Worm (Caenorhabditis elegans): ENCODE measurements around the gene srg-16.

The srg-16 gene

ce11 chrII:12473406-12473805 is 6.5 kb downstream of the srg-16 start, which contains the start of gene srg-17:
Gene srg-17 (plus strand): TSS chrII:12473706.
- TF ChIP-seq F23B12.7 (tag; optimal IDR thresholded peaks at IDR 0.05; ENCODE audit: insufficient read depth) (no peak), lsy-27 (tag; optimal IDR thresholded peaks at IDR 0.05; ENCODE audit: borderline replicate concordance, insufficient read depth) (no peak), dpff-1 (tag; optimal IDR thresholded peaks at IDR 0.05) (no peak), let-607 (tag; optimal IDR thresholded peaks at IDR 0.05) (no peak), nfyb-1 (GFP tag; IDR thresholded peaks at IDR 0.05) (no peak), ztf-28 (GFP tag; IDR thresholded peaks at IDR 0.05) (no peak), ztf-18 (tag; optimal IDR thresholded peaks at IDR 0.05) (no peak), ama-1 (optimal IDR thresholded peaks at IDR 0.05) (no peak), ama-1 (GFP tag; optimal IDR thresholded peaks at IDR 0.05) (no peak)

- TF ChIP-seq hlh-26 (GFP tag; conservative IDR thresholded peaks at IDR 0.05): no peak
- TF ChIP-seq lin-54 (GFP tag; optimal IDR thresholded peaks at IDR 0.05): no peak
- no peak for TF ChIP-seq F23B12.7 (tag; optimal IDR thresholded peaks at IDR 0.05; ENCODE audit: insufficient read depth)
- TF ChIP-seq F49E8.2 (tag; optimal IDR thresholded peaks at IDR 0.05; ENCODE audit: insufficient read depth): no peak
- TF ChIP-seq hsf-1 (GFP tag; IDR thresholded peaks at IDR 0.05): no peak
- TF ChIP-seq bed-2 (GFP tag; IDR thresholded peaks at IDR 0.05): no peak
Observed at ce11 chrII:12480811-12481210, 13.9 kb downstream of the srg-16 start, which contains the start of gene arrd-9. Gene arrd-9 (minus strand): TSS chrII:12480911.

- TF ChIP-seq bed-2 (GFP tag; IDR thresholded peaks at IDR 0.05) (no peak), ama-1 (optimal IDR thresholded peaks at IDR 0.05) (no peak), ama-1 (GFP tag; optimal IDR thresholded peaks at IDR 0.05) (no peak), ztf-18 (tag; optimal IDR thresholded peaks at IDR 0.05) (no peak), tbx-9 (tag; optimal IDR thresholded peaks at IDR 0.05; ENCODE audit: borderline replicate concordance) (no peak), egrh-3 (GFP tag; IDR thresholded peaks at IDR 0.05) (no peak), F57C9.4 (tag; optimal IDR thresholded peaks at IDR 0.05) (no peak), dox-1 (GFP tag; IDR thresholded peaks at IDR 0.05) (no peak), F52B5.7 (tag; optimal IDR thresholded peaks at IDR 0.05) (no peak), hrde-1 (tag; optimal IDR thresholded peaks at IDR 0.05; ENCODE audit: borderline replicate concordance) (no peak), unc-130 (GFP tag; optimal IDR thresholded peaks at IDR 0.05) (no peak), tbp1 (GFP tag; optimal IDR thresholded peaks at IDR 0.05) (no peak), ets-4 (GFP tag; optimal IDR thresholded peaks at IDR 0.05) (no peak), lag-1 (GFP tag; IDR thresholded peaks at IDR 0.05) (no peak), rec-8 (tag; optimal IDR thresholded peaks at IDR 0.05) (no peak), F22D6.2 (tag; optimal IDR thresholded peaks at IDR 0.05) (no peak), Y56A3A.18 (GFP tag; IDR thresholded peaks at IDR 0.05) (no peak), sdz-38 (tag; optimal IDR thresholded peaks at IDR 0.05) (no peak), B0336.3 (GFP tag; IDR thresholded peaks at IDR 0.05) (no peak), die-1 (tag; optimal IDR thresholded peaks at IDR 0.05) (no peak)
Observed at ce11 chrII:12481645-12482044, 14.7 kb downstream of the srg-16 start.

- TF ChIP-seq atf-7 (tag; optimal IDR thresholded peaks at IDR 0.05) (no peak), F23B12.7 (tag; optimal IDR thresholded peaks at IDR 0.05; ENCODE audit: insufficient read depth) (no peak), ceh-58 (GFP tag; IDR thresholded peaks at IDR 0.05) (no peak)
Observed at ce11 chrII:12482622-12483021, 15.7 kb downstream of the srg-16 start, which contains the start of gene fbxb-102. Gene fbxb-102 (plus strand): TSS chrII:12482922.

- no peak for TF ChIP-seq C17E4.6 (GFP tag; IDR thresholded peaks at IDR 0.05)
- TF ChIP-seq nfyb-1 (GFP tag; IDR thresholded peaks at IDR 0.05): no peak
- no peak for TF ChIP-seq F57C9.4 (tag; optimal IDR thresholded peaks at IDR 0.05)
- TF ChIP-seq unc-130 (GFP tag; optimal IDR thresholded peaks at IDR 0.05): no peak
- no peak for TF ChIP-seq bed-2 (GFP tag; IDR thresholded peaks at IDR 0.05)
- no peak for TF ChIP-seq rcor-1 (GFP tag; IDR thresholded peaks at IDR 0.05)
- TF ChIP-seq bed-1 (GFP tag; IDR thresholded peaks at IDR 0.05): no peak
- no peak for TF ChIP-seq nfya-2 (GFP tag; IDR thresholded peaks at IDR 0.05)
- TF ChIP-seq repo-1 (tag; optimal IDR thresholded peaks at IDR 0.05): no peak
- TF ChIP-seq mes-4 (tag; optimal IDR thresholded peaks at IDR 0.05): no peak
- no peak for TF ChIP-seq nhr-179 (tag; optimal IDR thresholded peaks at IDR 0.05)
- TF ChIP-seq T26A5.8 (tag; optimal IDR thresholded peaks at IDR 0.05): no peak
- TF ChIP-seq ccch-3 (GFP tag; optimal IDR thresholded peaks at IDR 0.05): no peak
- TF ChIP-seq D2030.7 (GFP tag; IDR thresholded peaks at IDR 0.05): no peak
- TF ChIP-seq ZK185.1 (tag; optimal IDR thresholded peaks at IDR 0.05; ENCODE audit: poor library complexity, severe bottlenecking): no peak
Observed at ce11 chrII:12485060-12485459, 18.1 kb downstream of the srg-16 start, which contains the start of gene F15A4.10. Gene F15A4.10 (minus strand): TSS chrII:12485160.

All from whole organism, young adult.